Worm (Caenorhabditis elegans) whole organism, young adult: ENCODE measurements around the gene F02D8.9.

Source experiments
- F39B2.1 ChIP-seq: fragments of 200-800 bp; sonication (Bioruptor generic); IDR thresholded peaks from 2 replicates; pipeline ENCODE4 v1.3.6; 2022; ENCODE audit warnings: missing genetic modification reagents, missing genetic modification characterization, missing compliant biosample characterization
- K12H6.12 ChIP-seq: fragments of 200-800 bp; sonication (Bioruptor generic); optimal IDR thresholded peaks from 2 replicates; lab custom pipeline; 2018; ENCODE audit warnings: mild to moderate bottlenecking, missing genetic modification characterization, missing compliant biosample characterization
- T07F8.4 ChIP-seq: sonication (generic microtip); optimal IDR thresholded peaks from 2 replicates; lab custom pipeline; 2016; ENCODE audit warnings: mild to moderate bottlenecking, missing genetic modification characterization, moderate library complexity, missing compliant biosample characterization
- let-607 ChIP-seq, 2 experiments: fragments of 200-800 bp in 1 of 2; sonication (Bioruptor generic) in 1 of 2; sonication (generic microtip) in 1 of 2; optimal IDR thresholded peaks; 2 replicates each; lab custom pipeline; 2016 to 2018; ENCODE audit warnings: mild to moderate bottlenecking in 2 of 2, missing compliant biosample characterization in 2 of 2, missing genetic modification characterization in 2 of 2, moderate library complexity in 2 of 2, missing genotype in 1 of 2
- lin-35 ChIP-seq, 3 experiments: fragments of 150-350 bp in 2 of 3; sonication (generic microtip) in 1 of 3; optimal IDR thresholded peaks; 2 replicates each; lab custom pipeline; 2014 to 2018; ENCODE audit warnings: missing biosample characterization in 3 of 3, missing genetic modification characterization in 3 of 3, missing genetic modification reagents in 3 of 3
- snpc-4 ChIP-seq, 5 experiments: fragments of 150-350 bp in 1 of 5; sonication (generic microtip) in 4 of 5; optimal IDR thresholded peaks; 2 replicates each; lab custom pipeline; 2014 to 2018; ENCODE audit warnings: missing genetic modification characterization in 5 of 5, missing biosample characterization in 3 of 5, antibody characterized with exemption in 2 of 5, mild to moderate bottlenecking in 2 of 5, missing compliant biosample characterization in 2 of 5, missing genotype in 2 of 5, moderate library complexity in 2 of 5, missing genetic modification reagents in 1 of 5
- tbx-9 ChIP-seq: sonication (generic microtip); optimal IDR thresholded peaks from 2 replicates; lab custom pipeline; 2016; ENCODE audit warnings: borderline replicate concordance, missing genetic modification characterization, inconsistent platforms, missing compliant biosample characterization
- unc-130 ChIP-seq: sonication (generic microtip); optimal IDR thresholded peaks from 2 replicates; lab custom pipeline; 2016; ENCODE audit warnings: missing genetic modification reagents, missing genetic modification characterization, missing compliant biosample characterization
- unc-62 ChIP-seq: fragments of 150-350 bp; optimal IDR thresholded peaks from 2 replicates; lab custom pipeline; 2014; ENCODE audit warnings: missing biosample characterization, missing genetic modification reagents, missing genetic modification characterization
- zim-3 ChIP-seq: sonication (generic microtip); optimal IDR thresholded peaks from 2 replicates; lab custom pipeline; 2017; ENCODE audit warnings: mild to moderate bottlenecking, missing genetic modification characterization, moderate library complexity, missing compliant biosample characterization

DNA sequence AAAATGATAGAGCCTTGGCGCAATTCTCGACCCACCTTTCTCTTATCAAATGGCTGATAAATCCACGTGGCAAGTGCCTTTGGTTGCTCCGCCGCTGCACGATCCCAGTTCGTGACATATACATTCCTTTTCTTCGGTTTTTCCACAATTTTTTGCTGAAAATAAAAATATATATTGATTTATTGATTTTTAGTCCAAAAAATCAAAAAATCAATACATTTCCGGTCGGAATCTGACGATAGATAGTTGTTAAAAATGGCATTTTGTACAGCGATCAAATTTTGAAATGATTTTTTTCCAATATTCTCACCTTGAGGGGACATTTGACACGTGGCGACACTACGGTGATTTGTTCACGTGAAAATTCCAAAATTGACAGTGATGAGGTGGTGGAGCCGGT, 11.8 kb downstream of the F02D8.9 start:
- no peak for TF ChIP-seq K12H6.12 (tag; lab: Kevin White, UChicago)
- no peak for TF ChIP-seq tbx-9 (tag; lab: Kevin White, UChicago)
- no peak for TF ChIP-seq F39B2.1
- no peak for TF ChIP-seq let-607 (tag; optimal IDR thresholded peaks at IDR 0.05; lab: Kevin White, UChicago)
- TF ChIP-seq lin-35 (GFP tag; optimal IDR thresholded peaks at IDR 0.05; lab: Kevin White, UChicago) = no peak
- no peak for TF ChIP-seq T07F8.4 (tag; lab: Kevin White, UChicago)
- TF ChIP-seq snpc-4 (GFP tag; optimal IDR thresholded peaks at IDR 0.05; lab: Kevin White, UChicago) = no peak
- TF ChIP-seq snpc-4 (tag; optimal IDR thresholded peaks at IDR 0.05; lab: Kevin White, UChicago) = no peak
- no peak for TF ChIP-seq unc-62
- TF ChIP-seq zim-3 = no peak
- TF ChIP-seq unc-130 (GFP tag; lab: Kevin White, UChicago) = no peak
